Worm (Caenorhabditis elegans): ENCODE measurements around the gene F37C4.5.

ce11 chrIV:3824720-3825119 is 48.9 kb downstream of the F37C4.5 start:
- TF ChIP-seq mdl-1 (tag; optimal IDR thresholded peaks at IDR 0.05) (no peak), elt-3 (tag; optimal IDR thresholded peaks at IDR 0.05) (no peak)

Measured in whole organism, L3 larva.